Worm (Caenorhabditis elegans) whole organism, L4/young adult: Measurements from ENCODE around the gene cyp-35B2.

ENCODE experiments used
- W03F9.2 ChIP-seq: fragments of 150-350 bp; optimal IDR thresholded peaks from 2 replicates; lab custom pipeline; 2014; ENCODE audit warnings: missing biosample characterization, missing genetic modification characterization
- dao-5 ChIP-seq: sonication (generic microtip); optimal IDR thresholded peaks from 2 replicates; lab custom pipeline; 2016; ENCODE audit warnings: missing genotype, missing genetic modification characterization, moderate library complexity, missing compliant biosample characterization
- him-1 ChIP-seq: sonication (generic microtip); optimal IDR thresholded peaks from 2 replicates; lab custom pipeline; 2016; ENCODE audit warnings: missing genotype, missing genetic modification reagents, missing genetic modification characterization, missing compliant biosample characterization

ce11 chrV:3941860-3942259 lies at the start of gene cyp-35B2:
- no peak for TF ChIP-seq W03F9.2 (tag; lab: Kevin White, UChicago)
- TF ChIP-seq dao-5 (tag; lab: Kevin White, UChicago) = no peak
- no peak for TF ChIP-seq him-1 (tag; lab: Kevin White, UChicago)
